Worm (Caenorhabditis elegans): ENCODE measurements around the gene Y71H10B.1.

ce11 chrX:2827702-2828182, 12.3 kb downstream of the Y71H10B.1 start, which contains the start of gene ssr-2:
- no peak for TF ChIP-seq hnd-1 (tag; optimal IDR thresholded peaks at IDR 0.05)
- no peak for TF ChIP-seq pes-1 (GFP tag; IDR thresholded peaks at IDR 0.05)
- no peak for TF ChIP-seq hmbx-1 (tag; optimal IDR thresholded peaks at IDR 0.05)
- no peak for TF ChIP-seq F13C5.2 (tag; optimal IDR thresholded peaks at IDR 0.05)
- no peak for TF ChIP-seq tra-4 (tag; optimal IDR thresholded peaks at IDR 0.05)
- no peak for TF ChIP-seq aly-1 (tag; optimal IDR thresholded peaks at IDR 0.05)

Data from whole organism, early embryonic.